Worm (Caenorhabditis elegans): ENCODE data around the gene lhpp-1.

lhpp-1 gene

ce11 chrV:12082932-12083331 lies 28.7 kb downstream of the lhpp-1 start, which contains the start of gene R07B7.10:
Gene R07B7.10 (plus strand): TSS chrV:12083216.
- TF ChIP-seq W03F9.2 (tag; optimal IDR thresholded peaks at IDR 0.05) = no peak
- no peak for TF ChIP-seq him-1 (tag; optimal IDR thresholded peaks at IDR 0.05)
- TF ChIP-seq dao-5 (tag; optimal IDR thresholded peaks at IDR 0.05) = no peak

- TF ChIP-seq him-1 (tag; optimal IDR thresholded peaks at IDR 0.05) (no peak), dao-5 (tag; optimal IDR thresholded peaks at IDR 0.05) (no peak), W03F9.2 (tag; optimal IDR thresholded peaks at IDR 0.05) (no peak)
Measured at ce11 chrV:12080274-12080673, 31.3 kb downstream of the lhpp-1 start, which contains the start of gene R07B7.9. Gene R07B7.9 (minus strand): TSS chrV:12080374.

ce11 chrV:12075983-12076382 lies 35.6 kb downstream of the lhpp-1 start:
- TF ChIP-seq W03F9.2 (tag; optimal IDR thresholded peaks at IDR 0.05) (no peak), him-1 (tag; optimal IDR thresholded peaks at IDR 0.05) (no peak), dao-5 (tag; optimal IDR thresholded peaks at IDR 0.05) (no peak)

ce11 chrV:12074886-12075285 lies 36.7 kb downstream of the lhpp-1 start, which contains the start of gene R07B7.6:
Gene R07B7.6 (minus strand): TSS chrV:12074986.
- no peak for TF ChIP-seq dao-5 (tag; optimal IDR thresholded peaks at IDR 0.05)
- no peak for TF ChIP-seq him-1 (tag; optimal IDR thresholded peaks at IDR 0.05)
- no peak for TF ChIP-seq W03F9.2 (tag; optimal IDR thresholded peaks at IDR 0.05)

- TF ChIP-seq him-1 (tag; optimal IDR thresholded peaks at IDR 0.05) (no peak), W03F9.2 (tag; optimal IDR thresholded peaks at IDR 0.05) (no peak), dao-5 (tag; optimal IDR thresholded peaks at IDR 0.05) (no peak)
Measured at ce11 chrV:12071483-12071882, 40.1 kb downstream of the lhpp-1 start.

- TF ChIP-seq him-1 (tag; optimal IDR thresholded peaks at IDR 0.05) = no peak
- TF ChIP-seq W03F9.2 (tag; optimal IDR thresholded peaks at IDR 0.05) = no peak
Measured at ce11 chrV:12070419-12070818, 41.2 kb downstream of the lhpp-1 start, which contains the start of gene kmo-1. Gene kmo-1 (minus strand): TSS chrV:12070519.

- TF ChIP-seq W03F9.2 (tag; optimal IDR thresholded peaks at IDR 0.05) (no peak), dao-5 (tag; optimal IDR thresholded peaks at IDR 0.05) (no peak), him-1 (tag; optimal IDR thresholded peaks at IDR 0.05) (no peak)
Measured at ce11 chrV:12068437-12068836, 43.2 kb downstream of the lhpp-1 start, which contains the start of gene kmo-2. Gene kmo-2 (minus strand): TSS chrV:12068537.

ce11 chrV:12065859-12066258 lies 45.7 kb downstream of the lhpp-1 start:
- TF ChIP-seq him-1 (tag; optimal IDR thresholded peaks at IDR 0.05) (no peak), W03F9.2 (tag; optimal IDR thresholded peaks at IDR 0.05) (peak; percentile 39)

- no peak for TF ChIP-seq him-1 (tag; optimal IDR thresholded peaks at IDR 0.05)
- no peak for TF ChIP-seq W03F9.2 (tag; optimal IDR thresholded peaks at IDR 0.05)
- no peak for TF ChIP-seq dao-5 (tag; optimal IDR thresholded peaks at IDR 0.05)
Measured at ce11 chrV:12065369-12065768, 46.2 kb downstream of the lhpp-1 start, which contains the start of gene pqn-53. Gene pqn-53 (minus strand): TSS chrV:12065391.

- TF ChIP-seq him-1 (tag; optimal IDR thresholded peaks at IDR 0.05) (no peak), W03F9.2 (tag; optimal IDR thresholded peaks at IDR 0.05) (no peak), dao-5 (tag; optimal IDR thresholded peaks at IDR 0.05) (no peak)
Measured at ce11 chrV:12063036-12063435, 48.6 kb downstream of the lhpp-1 start, which contains the start of gene clh-6. Gene clh-6 (minus strand): TSS chrV:12063368.

- no peak for TF ChIP-seq him-1 (tag; optimal IDR thresholded peaks at IDR 0.05)
- no peak for TF ChIP-seq dao-5 (tag; optimal IDR thresholded peaks at IDR 0.05)
- TF ChIP-seq W03F9.2 (tag; optimal IDR thresholded peaks at IDR 0.05) = no peak
Measured at ce11 chrV:12059719-12060118, 51.9 kb downstream of the lhpp-1 start, which contains the start of gene R07B7.2. Gene R07B7.2 (minus strand): TSS chrV:12059753.
